Fruit fly (Drosophila melanogaster): ENCODE data around the gene nst.

dm6 chr3L:12559273-12559672 lies 29.3 kb upstream of the nst start:
- TF ChIP-seq tj (GFP tag; optimal IDR thresholded peaks at IDR 0.05): no peak
- no peak for TF ChIP-seq toe (GFP tag; optimal IDR thresholded peaks at IDR 0.05)
- no peak for TF ChIP-seq Mnt (GFP tag; optimal IDR thresholded peaks at IDR 0.05)
- no peak for TF ChIP-seq CG11617 (GFP tag; optimal IDR thresholded peaks at IDR 0.05)
- no peak for TF ChIP-seq bab1 (GFP tag; optimal IDR thresholded peaks at IDR 0.05)
